Fruit fly (Drosophila melanogaster): ENCODE measurements around the gene CG11369.

The CG11369 gene

dm6 chrX:7618195-7618594, 44.1 kb downstream of the CG11369 start (continued):
- TF ChIP-seq CG6854 (GFP tag; optimal IDR thresholded peaks at IDR 0.05) (no peak), CG15269 (tag; optimal IDR thresholded peaks at IDR 0.05) (peak; percentile 68), CG12769 (tag; optimal IDR thresholded peaks at IDR 0.05) (peak; percentile 80), gce (GFP tag; IDR thresholded peaks at IDR 0.05) (peak; percentile 52; the same call in 1 of the 3 replicates), CG10274 (GFP tag; optimal IDR thresholded peaks at IDR 0.05) (peak; percentile 35), ftz-f1 (GFP tag; optimal IDR thresholded peaks at IDR 0.05) (no peak), Lim3 (GFP tag; IDR thresholded peaks at IDR 0.05) (no peak), Nf-YB (GFP tag; optimal IDR thresholded peaks at IDR 0.05) (peak; percentile 12), bab2 (GFP tag; optimal IDR thresholded peaks at IDR 0.05) (peak; percentile 82), Six4 (GFP tag; optimal IDR thresholded peaks at IDR 0.05) (peak; percentile 75), knrl (GFP tag; IDR thresholded peaks at IDR 0.05; ENCODE audit: partially characterized antibody) (no peak), lilli (GFP tag; optimal IDR thresholded peaks at IDR 0.05) (peak; percentile 80), sisA (GFP tag; IDR thresholded peaks at IDR 0.05) (peak; percentile 78), lola (GFP tag; optimal IDR thresholded peaks at IDR 0.05) (peak in 1 of 3 experiments; percentile 73), Dp (GFP tag; optimal IDR thresholded peaks at IDR 0.05) (no peak), fu2 (GFP tag; optimal IDR thresholded peaks at IDR 0.05) (peak; percentile 11), cad (GFP tag; optimal IDR thresholded peaks at IDR 0.05) (no peak), Hand (GFP tag; optimal IDR thresholded peaks at IDR 0.05) (no peak), ranshi (GFP tag; IDR thresholded peaks at IDR 0.05) (peak; percentile 67; the same call in 1 of the 2 replicates), scrt (GFP tag; optimal IDR thresholded peaks at IDR 0.05) (peak; percentile 44), sens (GFP tag) (peak; percentile 97), sd (tag; optimal IDR thresholded peaks at IDR 0.05) (no peak), br (optimal IDR thresholded peaks at IDR 0.05) (no peak), CG3838 (GFP tag; optimal IDR thresholded peaks at IDR 0.05) (no peak), Atf6 (GFP tag; IDR thresholded peaks at IDR 0.05) (peak; percentile 12; the same call in 1 of the 2 replicates), CG12219 (GFP tag; optimal IDR thresholded peaks at IDR 0.05) (peak; percentile 78), CG14667 (GFP tag; IDR thresholded peaks at IDR 0.05) (peak; percentile 60; the same call in 1 of the 2 replicates), zfh1 (GFP tag; IDR thresholded peaks at IDR 0.05) (peak; percentile 88), gcm2 (GFP tag; optimal IDR thresholded peaks at IDR 0.05) (no peak), Spps (tag; optimal IDR thresholded peaks at IDR 0.05) (peak; percentile 60), Adf1 (GFP tag; IDR thresholded peaks at IDR 0.05) (no peak), YL-1 (GFP tag; optimal IDR thresholded peaks at IDR 0.05) (no peak), CG12299 (tag; optimal IDR thresholded peaks at IDR 0.05) (no peak), Rx (GFP tag; IDR thresholded peaks at IDR 0.05) (peak; percentile 42; the same call in 1 of the 2 replicates), CG17359 (tag; optimal IDR thresholded peaks at IDR 0.05) (peak; percentile 80), CG3407 (GFP tag; optimal IDR thresholded peaks at IDR 0.05) (peak; percentile 50), zf30C (GFP tag; optimal IDR thresholded peaks at IDR 0.05) (no peak), CG5953 (GFP tag; IDR thresholded peaks at IDR 0.05) (0 out of 2 replicates have a peak, but pooled peaks have one; percentile 21), grau (tag; optimal IDR thresholded peaks at IDR 0.05) (peak; percentile 71), emc (GFP tag; optimal IDR thresholded peaks at IDR 0.05) (peak; percentile 43), Ets65A (GFP tag) (peak; percentile 97), HLH3B (GFP tag; IDR thresholded peaks at IDR 0.05) (peak; percentile 58; the same call in 1 of the 2 replicates), CG7745 (tag; optimal IDR thresholded peaks at IDR 0.05) (no peak), CG18476 (GFP tag; optimal IDR thresholded peaks at IDR 0.05) (peak; percentile 60), HLHmδ (GFP tag; optimal IDR thresholded peaks at IDR 0.05) (no peak), ro (GFP tag; IDR thresholded peaks at IDR 0.05) (no peak), CG18764 (GFP tag; optimal IDR thresholded peaks at IDR 0.05) (peak; percentile 70), zen (tag; optimal IDR thresholded peaks at IDR 0.05) (peak; percentile 71), gcm (GFP tag; optimal IDR thresholded peaks at IDR 0.05) (peak; percentile 33), az2 (GFP tag; optimal IDR thresholded peaks at IDR 0.05) (peak; percentile 83), shn (GFP tag; optimal IDR thresholded peaks at IDR 0.05) (peak; percentile 63), Xrp1 (GFP tag; IDR thresholded peaks at IDR 0.05) (peak; percentile 84)
